Worm (Caenorhabditis elegans): ENCODE results near the gene Y48E1C.1.

- TF ChIP-seq tbx-2 (tag; optimal IDR thresholded peaks at IDR 0.05) = no peak
- TF ChIP-seq npax-4 (tag; optimal IDR thresholded peaks at IDR 0.05) = no peak
- TF ChIP-seq ceh-34 (tag; optimal IDR thresholded peaks at IDR 0.05) = no peak
- no peak for TF ChIP-seq dmd-4 (tag; optimal IDR thresholded peaks at IDR 0.05; ENCODE audit: borderline replicate concordance)
- no peak for TF ChIP-seq ceh-22 (tag; optimal IDR thresholded peaks at IDR 0.05)
- TF ChIP-seq T23F11.4 (GFP tag; optimal IDR thresholded peaks at IDR 0.05) = no peak
- no peak for TF ChIP-seq ets-4 (tag; optimal IDR thresholded peaks at IDR 0.05)
- TF ChIP-seq elt-2 (tag; optimal IDR thresholded peaks at IDR 0.05) = no peak
Observed at ce11 chrII:13376112-13376511, 38.7 kb upstream of the Y48E1C.1 start, which contains the start of gene Y48C3A.12.

Measured in whole organism, late embryonic.